Fruit fly (Drosophila melanogaster) Kc167 (cell line): ENCODE measurements around the gene kz.

Experiments
- Sin3A ChIP-seq: fragments of >200 bp; optimal IDR thresholded peaks from 2 replicates; lab custom pipeline; 2018; ENCODE audit warnings: missing external identifiers
- h ChIP-seq: fragments of >200 bp; optimal IDR thresholded peaks from 3 replicates; lab custom pipeline; 2018; ENCODE audit warnings: missing external identifiers
- insv ChIP-seq: fragments of >200 bp; optimal IDR thresholded peaks from 3 replicates; lab custom pipeline; 2018; ENCODE audit warnings: missing external identifiers
- psq ChIP-seq: fragments of >200 bp; optimal IDR thresholded peaks from 2 replicates; lab custom pipeline; 2017; ENCODE audit warnings: missing external identifiers
- ttk ChIP-seq: sonication (Bioruptor generic); optimal IDR thresholded peaks from 2 replicates; lab custom pipeline; 2017; ENCODE audit warnings: missing external identifiers

DNA sequence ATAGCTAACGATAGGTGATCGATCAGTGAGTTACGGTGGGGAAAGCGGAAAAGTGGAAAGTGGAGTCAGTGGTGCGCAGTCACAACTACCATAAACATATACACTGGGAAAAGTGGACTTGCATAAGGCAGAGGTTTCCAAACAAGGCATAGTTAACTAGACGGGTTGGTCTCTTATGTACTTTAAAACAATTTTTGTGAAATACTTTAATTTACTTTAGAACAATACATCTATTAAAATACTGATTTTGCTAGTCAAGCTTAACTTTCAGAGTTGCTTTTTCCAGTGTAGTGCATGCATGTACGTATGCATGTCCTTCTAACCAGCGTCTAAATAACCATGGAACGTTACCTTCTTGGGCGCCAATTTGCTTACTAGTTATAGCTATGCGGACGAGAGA is 21.9 kb downstream of the kz start:
- TF ChIP-seq psq (lab: Kevin White, UChicago) = no peak
- TF ChIP-seq Sin3A = no peak
- no peak for TF ChIP-seq ttk (lab: Kevin White, UChicago)
- TF ChIP-seq h (lab: Kevin White, UChicago) = no peak
- no peak for TF ChIP-seq insv (lab: Kevin White, UChicago)
